Worm (Caenorhabditis elegans) whole organism, L3 larva: ENCODE data around the gene T24F1.4.

Experiments
- R02D3.7 ChIP-seq: fragments of 150-350 bp; optimal IDR thresholded peaks from 2 replicates; lab custom pipeline; 2014; ENCODE audit warnings: missing biosample characterization, missing genetic modification characterization
- ama-1 ChIP-seq: fragments of 150-350 bp; optimal IDR thresholded peaks from 2 replicates; lab custom pipeline; 2018
- ceh-16 ChIP-seq: sonication (generic microtip); optimal IDR thresholded peaks from 2 replicates; lab custom pipeline; 2017; ENCODE audit warnings: missing biosample characterization, missing genetic modification characterization
- ceh-82 ChIP-seq: fragments of 150-350 bp; optimal IDR thresholded peaks from 2 replicates; lab custom pipeline; 2014; ENCODE audit warnings: missing biosample characterization, missing genetic modification characterization
- elt-1 ChIP-seq: fragments of 150-350 bp; optimal IDR thresholded peaks from 2 replicates; lab custom pipeline; 2014; ENCODE audit warnings: missing biosample characterization, missing genetic modification characterization
- elt-2 ChIP-seq: sonication (generic microtip); optimal IDR thresholded peaks from 2 replicates; lab custom pipeline; 2016; ENCODE audit warnings: missing genetic modification reagents, mild to moderate bottlenecking, missing genetic modification characterization, missing compliant biosample characterization
- elt-3 ChIP-seq, 3 experiments: fragments of 150-350 bp in 1 of 3; sonication (generic microtip) in 2 of 3; optimal IDR thresholded peaks; 2 replicates in 2 of 3; 4 replicates in 1 of 3; lab custom pipeline; 2014 to 2017; ENCODE audit warnings: missing biosample characterization in 3 of 3, missing genetic modification characterization in 3 of 3
- eor-1 ChIP-seq, 2 experiments: fragments of 150-350 bp; optimal IDR thresholded peaks; 2 replicates each; lab custom pipeline; 2014 to 2018; ENCODE audit warnings: missing biosample characterization in 2 of 2, missing genetic modification characterization in 2 of 2
- fkh-2 ChIP-seq: fragments of 150-350 bp; optimal IDR thresholded peaks from 2 replicates; lab custom pipeline; 2014; ENCODE audit warnings: missing biosample characterization, missing genetic modification reagents, missing genetic modification characterization
- hmg-11 ChIP-seq: sonication (generic microtip); optimal IDR thresholded peaks from 2 replicates; lab custom pipeline; 2016; ENCODE audit warnings: missing genetic modification characterization, missing compliant biosample characterization
- jun-1 ChIP-seq: fragments of 150-350 bp; optimal IDR thresholded peaks from 2 replicates; lab custom pipeline; 2014; ENCODE audit warnings: missing biosample characterization, missing genetic modification reagents, missing genetic modification characterization
- lin-39 ChIP-seq: fragments of 150-350 bp; optimal IDR thresholded peaks from 2 replicates; lab custom pipeline; 2018; ENCODE audit warnings: missing biosample characterization, missing genetic modification reagents, missing genetic modification characterization
- mdl-1 ChIP-seq: fragments of 150-350 bp; optimal IDR thresholded peaks from 2 replicates; lab custom pipeline; 2014; ENCODE audit warnings: missing biosample characterization, missing genetic modification characterization
- mml-1 ChIP-seq: fragments of 150-350 bp; sonication (generic microtip); optimal IDR thresholded peaks from 3 replicates; lab custom pipeline; 2014; ENCODE audit warnings: missing biosample characterization, missing genetic modification characterization
- nfya-1 ChIP-seq: sonication (generic microtip); optimal IDR thresholded peaks from 2 replicates; lab custom pipeline; 2017; ENCODE audit warnings: missing genetic modification characterization, mild to moderate bottlenecking, missing compliant biosample characterization, antibody characterized with exemption, moderate library complexity; ENCODE audit not compliant: insufficient read depth
- nhr-12 ChIP-seq: fragments of 150-350 bp; optimal IDR thresholded peaks from 2 replicates; lab custom pipeline; 2014; ENCODE audit warnings: missing biosample characterization, missing genetic modification characterization
- nhr-23 ChIP-seq: fragments of 150-350 bp; optimal IDR thresholded peaks from 2 replicates; lab custom pipeline; 2014; ENCODE audit warnings: missing biosample characterization, missing genetic modification reagents, missing genetic modification characterization
- nhr-237 ChIP-seq: fragments of 150-350 bp; optimal IDR thresholded peaks from 2 replicates; lab custom pipeline; 2014; ENCODE audit warnings: missing biosample characterization, missing genetic modification characterization
- nhr-25 ChIP-seq: sonication (generic microtip); optimal IDR thresholded peaks from 2 replicates; lab custom pipeline; 2017; ENCODE audit warnings: missing biosample characterization, missing genetic modification characterization
- nhr-28 ChIP-seq: fragments of 150-350 bp; optimal IDR thresholded peaks from 2 replicates; lab custom pipeline; 2014; ENCODE audit warnings: missing biosample characterization, missing genetic modification characterization
- nhr-43 ChIP-seq: sonication (generic microtip); optimal IDR thresholded peaks from 2 replicates; lab custom pipeline; 2016; ENCODE audit warnings: mild to moderate bottlenecking, missing genetic modification characterization, missing compliant biosample characterization; ENCODE audit not compliant: poor library complexity, severe bottlenecking
- nhr-67 ChIP-seq: fragments of 150-350 bp; optimal IDR thresholded peaks from 2 replicates; lab custom pipeline; 2014; ENCODE audit warnings: missing biosample characterization, missing genetic modification characterization
- nhr-76 ChIP-seq: fragments of 150-350 bp; sonication (generic microtip); optimal IDR thresholded peaks from 5 replicates; lab custom pipeline; 2014; ENCODE audit warnings: missing biosample characterization, missing genetic modification characterization
- pha-4 ChIP-seq: fragments of 150-350 bp; optimal IDR thresholded peaks from 2 replicates; lab custom pipeline; 2014; ENCODE audit warnings: missing biosample characterization, missing genetic modification reagents, missing genetic modification characterization
- sea-2 ChIP-seq: fragments of 150-350 bp; sonication (generic microtip); optimal IDR thresholded peaks from 4 replicates; lab custom pipeline; 2014; ENCODE audit warnings: missing biosample characterization, missing genetic modification reagents, missing genetic modification characterization
- skn-1 ChIP-seq: fragments of 150-350 bp; optimal IDR thresholded peaks from 2 replicates; lab custom pipeline; 2014; ENCODE audit warnings: missing biosample characterization, missing genetic modification characterization
- snpc-4 ChIP-seq: fragments of 150-350 bp; optimal IDR thresholded peaks from 2 replicates; lab custom pipeline; 2014; ENCODE audit warnings: missing biosample characterization, missing genetic modification characterization
- tbx-2 ChIP-seq: sonication (generic microtip); optimal IDR thresholded peaks from 2 replicates; lab custom pipeline; 2016; ENCODE audit warnings: mild to moderate bottlenecking, missing genetic modification characterization, missing compliant biosample characterization
- unc-39 ChIP-seq: sonication (generic microtip); optimal IDR thresholded peaks from 4 replicates; lab custom pipeline; 2017; ENCODE audit warnings: missing biosample characterization, missing genetic modification characterization
- unc-62 ChIP-seq: fragments of 150-350 bp; sonication (generic microtip); optimal IDR thresholded peaks from 4 replicates; lab custom pipeline; 2014; ENCODE audit warnings: missing biosample characterization, missing genetic modification reagents, missing genetic modification characterization
- ztf-4 ChIP-seq: fragments of 150-350 bp; optimal IDR thresholded peaks from 2 replicates; lab custom pipeline; 2014; ENCODE audit warnings: missing biosample characterization, missing genetic modification characterization

T24F1.4 gene

ce11 chrII:11275484-11275883 is 38.6 kb downstream of the T24F1.4 start:
- peak; percentile 25 for TF ChIP-seq nfya-1
- TF ChIP-seq mdl-1 (tag; lab: Kevin White, UChicago) = no peak
- TF ChIP-seq lin-39 (tag; lab: Kevin White, UChicago) = peak; percentile 28

- TF ChIP-seq tbx-2 (tag; lab: Kevin White, UChicago) = no peak
- no peak for TF ChIP-seq hmg-11 (tag; lab: Kevin White, UChicago)
- TF ChIP-seq nhr-67 (tag; lab: Kevin White, UChicago) = no peak
- no peak for TF ChIP-seq unc-39 (tag; lab: Kevin White, UChicago)
- TF ChIP-seq skn-1 (tag; lab: Kevin White, UChicago) = no peak
- TF ChIP-seq sea-2 = no peak
- TF ChIP-seq fkh-2 (tag; lab: Kevin White, UChicago) = no peak
- no peak for TF ChIP-seq nhr-23 (tag; lab: Kevin White, UChicago)
- TF ChIP-seq snpc-4 (tag; lab: Kevin White, UChicago) = no peak
- no peak for TF ChIP-seq unc-62 (GFP tag; lab: Kevin White, UChicago)
- no peak for TF ChIP-seq pha-4 (tag; lab: Kevin White, UChicago)
- TF ChIP-seq elt-1 (tag; lab: Kevin White, UChicago) = no peak
- TF ChIP-seq ama-1 = no peak
- no peak for TF ChIP-seq nhr-28 (tag; lab: Kevin White, UChicago)
- no peak for TF ChIP-seq R02D3.7 (tag; lab: Kevin White, UChicago)
- no peak for TF ChIP-seq nhr-12 (tag; lab: Kevin White, UChicago)
- no peak for TF ChIP-seq nhr-237 (tag; lab: Kevin White, UChicago)
- TF ChIP-seq ceh-16 = no peak
These were observed 39.2 kb downstream of the T24F1.4 start for ce11 chrII:11274876-11275275.

- TF ChIP-seq R02D3.7 (tag; lab: Kevin White, UChicago) (no peak), mml-1 (no peak), pha-4 (tag; lab: Kevin White, UChicago) (no peak), ztf-4 (tag; lab: Kevin White, UChicago) (no peak), nhr-43 (tag; lab: Kevin White, UChicago) (no peak), nhr-28 (tag; lab: Kevin White, UChicago) (no peak), ceh-82 (tag; lab: Kevin White, UChicago) (no peak), elt-3 (tag; optimal IDR thresholded peaks at IDR 0.05; lab: Kevin White, UChicago) (no peak), skn-1 (tag; lab: Kevin White, UChicago) (no peak), elt-2 (tag; lab: Kevin White, UChicago) (no peak), nhr-25 (tag; lab: Kevin White, UChicago) (no peak)
These were observed 43.2 kb downstream of the T24F1.4 start for ce11 chrII:11270829-11271228.

ce11 chrII:11268822-11269221 is 45.2 kb downstream of the T24F1.4 start, which contains the start of gene cut-1:
TSS of gene cut-1 (plus strand) at chrII:11269122.
- TF ChIP-seq nhr-237 (tag; lab: Kevin White, UChicago) (no peak), nhr-28 (tag; lab: Kevin White, UChicago) (no peak), nhr-76 (tag; lab: Kevin White, UChicago) (no peak), sea-2 (no peak), snpc-4 (tag; lab: Kevin White, UChicago) (no peak), eor-1 (tag; optimal IDR thresholded peaks at IDR 0.05; lab: Kevin White, UChicago) (no peak), jun-1 (tag; lab: Kevin White, UChicago) (no peak)
